Worm (Caenorhabditis elegans) whole organism, young adult: ENCODE data around the gene ugt-61.

Experiments used
- F55B11.4 ChIP-seq: sonication (generic microtip); optimal IDR thresholded peaks from 2 replicates; lab custom pipeline; 2016; ENCODE audit warnings: missing compliant biosample characterization, missing genetic modification characterization, borderline replicate concordance; ENCODE audit not compliant: insufficient read depth
- attf-6 ChIP-seq: fragments of 200-800 bp; sonication (Bioruptor generic); IDR thresholded peaks from 2 replicates; pipeline ENCODE4 v1.3.6; 2022; ENCODE audit warnings: missing genetic modification reagents, missing genetic modification characterization, missing compliant biosample characterization
- egl-18 ChIP-seq: fragments of 200-800 bp; sonication (Bioruptor generic); IDR thresholded peaks from 2 replicates; pipeline ENCODE4 v1.3.6; 2022; ENCODE audit warnings: missing genetic modification reagents, missing genetic modification characterization, missing compliant biosample characterization
- madf-3 ChIP-seq: fragments of 200-800 bp; sonication (Bioruptor generic); IDR thresholded peaks from 2 replicates; pipeline ENCODE4 v1.3.6; 2022; ENCODE audit warnings: missing genetic modification reagents, missing genetic modification characterization, missing compliant biosample characterization
- madf-6 ChIP-seq: fragments of 200-800 bp; sonication (Bioruptor generic); IDR thresholded peaks from 2 replicates; pipeline ENCODE4 v1.3.6; 2022; ENCODE audit warnings: missing genetic modification reagents, missing genetic modification characterization, missing compliant biosample characterization
- mxl-1 ChIP-seq: sonication (generic microtip); optimal IDR thresholded peaks from 2 replicates; lab custom pipeline; 2016; ENCODE audit warnings: missing genetic modification characterization, missing compliant biosample characterization
- nfya-1 ChIP-seq: sonication (generic microtip); optimal IDR thresholded peaks from 2 replicates; lab custom pipeline; 2017; ENCODE audit warnings: antibody characterized with exemption, missing compliant biosample characterization, missing genetic modification characterization, borderline replicate concordance; ENCODE audit not compliant: insufficient read depth
- nhr-179 ChIP-seq: sonication (generic microtip); optimal IDR thresholded peaks from 2 replicates; lab custom pipeline; 2016; ENCODE audit warnings: mild to moderate bottlenecking, missing genetic modification characterization, missing compliant biosample characterization
- nhr-90 ChIP-seq: sonication (generic microtip); optimal IDR thresholded peaks from 2 replicates; lab custom pipeline; 2016; ENCODE audit warnings: missing genotype, mild to moderate bottlenecking, missing genetic modification characterization, missing compliant biosample characterization
- pbrm-1 ChIP-seq: fragments of 200-800 bp; sonication (Bioruptor generic); IDR thresholded peaks from 2 replicates; pipeline ENCODE4 v1.3.6; 2022; ENCODE audit warnings: missing genetic modification reagents, missing genetic modification characterization, missing compliant biosample characterization
- pha-4 ChIP-seq: fragments of 150-350 bp; sonication (generic microtip); optimal IDR thresholded peaks from 2 replicates; lab custom pipeline; 2014; ENCODE audit warnings: missing biosample characterization, missing genetic modification reagents, missing genetic modification characterization
- tlf-1 ChIP-seq: fragments of 200-800 bp; sonication (Bioruptor generic); optimal IDR thresholded peaks from 2 replicates; lab custom pipeline; 2018; ENCODE audit warnings: mild to moderate bottlenecking, missing genetic modification characterization, missing compliant biosample characterization

DNA sequence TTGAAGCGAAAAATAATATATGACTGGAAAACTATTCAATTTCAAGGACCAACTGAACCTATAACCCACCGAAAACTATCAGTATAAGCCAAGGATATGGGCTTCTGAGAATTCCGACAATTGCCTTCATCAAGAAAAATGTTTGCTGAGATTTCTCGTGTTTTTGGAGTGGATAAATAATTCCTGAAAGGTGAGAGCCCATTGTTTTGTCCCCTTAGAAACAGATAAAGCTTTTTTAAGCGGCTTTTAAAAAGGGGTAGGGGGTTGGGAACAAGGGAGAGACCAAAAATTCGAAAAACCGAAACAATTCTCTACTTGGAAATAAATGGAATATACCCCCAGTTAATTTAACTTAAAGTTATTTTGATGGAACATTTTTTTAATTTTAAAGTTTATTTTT is 24.3 kb downstream of the ugt-61 start, which contains the start of gene C18G1.8:
- TF ChIP-seq madf-3 (no peak), nhr-179 (tag; lab: Kevin White, UChicago) (no peak), F55B11.4 (no peak), attf-6 (GFP tag; lab: Robert Waterston, UW) (no peak), nfya-1 (no peak), pbrm-1 (GFP tag; lab: Robert Waterston, UW) (no peak), mxl-1 (tag; lab: Kevin White, UChicago) (no peak), egl-18 (no peak), pha-4 (no peak), tlf-1 (no peak), madf-6 (GFP tag; lab: Robert Waterston, UW) (no peak), nhr-90 (tag; lab: Kevin White, UChicago) (no peak)
